Fruit fly (Drosophila melanogaster) whole organism, embryonic: Measurements from ENCODE around the gene CG46465.

Experiments used
- Abd-B ChIP-seq: fragments of 200-800 bp; sonication (Bioruptor generic); optimal IDR thresholded peaks from 2 replicates; lab custom pipeline; 2018; ENCODE audit warnings: missing biosample characterization, mild to moderate bottlenecking, missing genetic modification characterization, moderate library complexity
- CG13424 ChIP-seq: fragments of 200-800 bp; sonication (Bioruptor generic); optimal IDR thresholded peaks from 2 replicates; lab custom pipeline; 2019; ENCODE audit warnings: missing biosample characterization, mild to moderate bottlenecking, missing genetic modification characterization, moderate library complexity
- CG14441 ChIP-seq: fragments of 200-800 bp; sonication (Bioruptor generic); IDR thresholded peaks from 2 replicates; pipeline ENCODE4 v1.3.6; 2022; ENCODE audit warnings: missing biosample characterization, missing genetic modification characterization
- CG14710 ChIP-seq: fragments of 200-800 bp; sonication (Bioruptor generic); optimal IDR thresholded peaks from 3 replicates; lab custom pipeline; 2019; ENCODE audit warnings: missing biosample characterization, mild to moderate bottlenecking, missing genetic modification characterization, moderate library complexity
- CG14965 ChIP-seq: fragments of 200-800 bp; sonication (Bioruptor generic); optimal IDR thresholded peaks from 2 replicates; lab custom pipeline; 2016; ENCODE audit warnings: missing biosample characterization, missing genetic modification characterization, borderline replicate concordance
- CG17568 ChIP-seq: fragments of 200-800 bp; sonication (Bioruptor generic); optimal IDR thresholded peaks from 2 replicates; lab custom pipeline; 2018; ENCODE audit warnings: missing biosample characterization, mild to moderate bottlenecking, missing genetic modification characterization, moderate library complexity
- CG1832 ChIP-seq: fragments of 200-800 bp; sonication (Bioruptor generic); optimal IDR thresholded peaks from 2 replicates; lab custom pipeline; 2017; ENCODE audit warnings: missing biosample characterization, mild to moderate bottlenecking, missing genetic modification characterization, inconsistent platforms
- CG2116 ChIP-seq: fragments of 200-800 bp; sonication (Bioruptor generic); optimal IDR thresholded peaks from 3 replicates; lab custom pipeline; 2018; ENCODE audit warnings: missing biosample characterization, mild to moderate bottlenecking, missing genetic modification characterization
- CG2875 ChIP-seq: fragments of 200-800 bp; sonication (Bioruptor generic); optimal IDR thresholded peaks from 2 replicates; lab custom pipeline; 2017; ENCODE audit warnings: missing biosample characterization, mild to moderate bottlenecking, missing genetic modification characterization, missing genetic modification reagents
- CG3838 ChIP-seq: fragments of 200-800 bp; sonication (Bioruptor generic); optimal IDR thresholded peaks from 3 replicates; lab custom pipeline; 2016; ENCODE audit warnings: missing biosample characterization, missing genetic modification characterization
- CG4360 ChIP-seq: fragments of 200-800 bp; sonication (Bioruptor generic); IDR thresholded peaks from 2 replicates; pipeline ENCODE4 v1.3.6; 2022; ENCODE audit warnings: missing biosample characterization, missing genetic modification characterization
- CG4617 ChIP-seq: fragments of 200-800 bp; sonication (Bioruptor generic); optimal IDR thresholded peaks from 3 replicates; lab custom pipeline; 2016; ENCODE audit warnings: missing biosample characterization, missing genetic modification characterization, borderline replicate concordance
- CG4707 ChIP-seq: fragments of 200-800 bp; sonication (Bioruptor generic); optimal IDR thresholded peaks from 2 replicates; lab custom pipeline; 2018; ENCODE audit warnings: missing biosample characterization, mild to moderate bottlenecking, missing genetic modification characterization, moderate library complexity
- CG6765 ChIP-seq: fragments of 200-800 bp; sonication (Bioruptor generic); optimal IDR thresholded peaks from 3 replicates; lab custom pipeline; 2017; ENCODE audit warnings: missing biosample characterization, mild to moderate bottlenecking, missing genetic modification characterization
- CG7357 ChIP-seq: fragments of 200-800 bp; sonication (Bioruptor generic); IDR thresholded peaks from 3 replicates; pipeline ENCODE4 v1.3.6; 2022; ENCODE audit warnings: missing biosample characterization, missing genetic modification characterization
- ERR ChIP-seq: fragments of 200-800 bp; sonication (Bioruptor generic); optimal IDR thresholded peaks from 2 replicates; lab custom pipeline; 2016; ENCODE audit warnings: missing biosample characterization, missing genetic modification characterization
- Fer1 ChIP-seq: fragments of 200-800 bp; sonication (Bioruptor generic); optimal IDR thresholded peaks from 2 replicates; lab custom pipeline; 2017; ENCODE audit warnings: missing biosample characterization, mild to moderate bottlenecking, missing genetic modification characterization
- Fer2 ChIP-seq: fragments of 200-800 bp; sonication (Bioruptor generic); optimal IDR thresholded peaks from 2 replicates; lab custom pipeline; 2018; ENCODE audit warnings: missing biosample characterization, mild to moderate bottlenecking, missing genetic modification characterization, moderate library complexity
- HLHmδ ChIP-seq: fragments of 200-800 bp; sonication (Bioruptor generic); optimal IDR thresholded peaks from 2 replicates; lab custom pipeline; 2018; ENCODE audit warnings: missing biosample characterization, mild to moderate bottlenecking, missing genetic modification characterization, moderate library complexity
- Hr3 ChIP-seq: fragments of 200-800 bp; sonication (Bioruptor generic); optimal IDR thresholded peaks from 3 replicates; lab custom pipeline; 2016; ENCODE audit warnings: missing biosample characterization, missing genetic modification characterization
- MTF-1 ChIP-seq: fragments of 200-800 bp; sonication (Bioruptor generic); optimal IDR thresholded peaks from 2 replicates; lab custom pipeline; 2018; ENCODE audit warnings: missing biosample characterization, mild to moderate bottlenecking, missing genetic modification characterization, borderline replicate concordance
- Mes4 ChIP-seq: fragments of 200-800 bp; sonication (Bioruptor generic); optimal IDR thresholded peaks from 2 replicates; lab custom pipeline; 2016; ENCODE audit warnings: missing biosample characterization, missing genetic modification characterization
- NC2β ChIP-seq: fragments of 200-800 bp; sonication (Bioruptor generic); optimal IDR thresholded peaks from 2 replicates; lab custom pipeline; 2016; ENCODE audit warnings: missing biosample characterization, missing genetic modification characterization
- Nf-YC ChIP-seq: fragments of 200-800 bp; optimal IDR thresholded peaks from 3 replicates; lab custom pipeline; 2019; ENCODE audit warnings: missing biosample characterization, mild to moderate bottlenecking, missing genetic modification characterization, moderate library complexity
- NfI ChIP-seq: fragments of 200-800 bp; sonication (Bioruptor generic); optimal IDR thresholded peaks from 3 replicates; lab custom pipeline; 2018; ENCODE audit warnings: missing biosample characterization, mild to moderate bottlenecking, missing genetic modification characterization, moderate library complexity
- Optix ChIP-seq: fragments of 200-800 bp; sonication (Bioruptor generic); IDR thresholded peaks from 3 replicates; pipeline ENCODE4 v1.3.6; 2022; ENCODE audit warnings: missing biosample characterization, missing genetic modification characterization
- Rfx ChIP-seq: fragments of 200-800 bp; sonication (Bioruptor generic); IDR thresholded peaks from 2 replicates; pipeline ENCODE4 v1.3.6; 2022; ENCODE audit warnings: missing biosample characterization, missing genetic modification characterization
- Spps ChIP-seq: fragments of 200-800 bp; sonication (Bioruptor generic); optimal IDR thresholded peaks from 2 replicates; lab custom pipeline; 2018; ENCODE audit warnings: missing biosample characterization, mild to moderate bottlenecking, missing genetic modification characterization
- Sry-β ChIP-seq: fragments of 200-800 bp; sonication (Bioruptor generic); optimal IDR thresholded peaks from 2 replicates; lab custom pipeline; 2018; ENCODE audit warnings: missing biosample characterization, mild to moderate bottlenecking, missing genetic modification characterization, moderate library complexity
- bbx ChIP-seq: fragments of 200-800 bp; sonication (Bioruptor generic); IDR thresholded peaks from 2 replicates; pipeline ENCODE4 v1.3.6; 2022; ENCODE audit warnings: missing biosample characterization, missing genetic modification characterization; ENCODE audit not compliant: partially characterized antibody
- cato ChIP-seq: fragments of 200-800 bp; sonication (Bioruptor generic); optimal IDR thresholded peaks from 2 replicates; lab custom pipeline; 2016; ENCODE audit warnings: missing biosample characterization, missing genetic modification characterization, borderline replicate concordance
- chinmo ChIP-seq: fragments of 200-800 bp; sonication (Bioruptor generic); IDR thresholded peaks from 4 replicates; pipeline ENCODE4 v1.3.6; 2022; ENCODE audit warnings: missing biosample characterization, missing genetic modification characterization; ENCODE audit not compliant: partially characterized antibody
- dimm ChIP-seq: fragments of 200-800 bp; sonication (Bioruptor generic); IDR thresholded peaks from 2 replicates; pipeline ENCODE4 v1.3.6; 2022; ENCODE audit warnings: missing biosample characterization, missing genetic modification characterization
- dmrt99B ChIP-seq: fragments of 200-800 bp; sonication (Bioruptor generic); optimal IDR thresholded peaks from 2 replicates; lab custom pipeline; 2018; ENCODE audit warnings: missing biosample characterization, mild to moderate bottlenecking, missing genetic modification characterization, moderate library complexity
- esg ChIP-seq: fragments of 200-800 bp; sonication (Bioruptor generic); conservative IDR thresholded peaks from 2 replicates; pipeline ENCODE4 v1.3.6; 2022; ENCODE audit warnings: missing biosample characterization, missing genetic modification characterization
- eyg ChIP-seq: fragments of 200-800 bp; sonication (Bioruptor generic); optimal IDR thresholded peaks from 3 replicates; lab custom pipeline; 2016; ENCODE audit warnings: missing biosample characterization, missing genetic modification characterization
- h ChIP-seq: fragments of >200 bp; optimal IDR thresholded peaks from 2 replicates; lab custom pipeline; 2017
- peb ChIP-seq: fragments of 200-800 bp; sonication (Bioruptor generic); IDR thresholded peaks from 2 replicates; pipeline ENCODE4 v1.3.6; 2022; ENCODE audit warnings: missing biosample characterization, missing genetic modification characterization
- phol ChIP-seq: fragments of 200-800 bp; sonication (Bioruptor generic); optimal IDR thresholded peaks from 3 replicates; lab custom pipeline; 2018; ENCODE audit warnings: missing biosample characterization, mild to moderate bottlenecking, missing genetic modification characterization, moderate library complexity
- pnt ChIP-seq: fragments of 200-800 bp; sonication (Bioruptor generic); optimal IDR thresholded peaks from 3 replicates; lab custom pipeline; 2016; ENCODE audit warnings: missing biosample characterization, missing genetic modification characterization
- pzg ChIP-seq: fragments of 200-800 bp; sonication (Bioruptor generic); optimal IDR thresholded peaks from 3 replicates; lab custom pipeline; 2018; ENCODE audit warnings: missing biosample characterization, mild to moderate bottlenecking, missing genetic modification characterization, moderate library complexity
- sens-2 ChIP-seq: fragments of 200-800 bp; sonication (Bioruptor generic); IDR thresholded peaks from 2 replicates; pipeline ENCODE4 v1.3.6; 2022; ENCODE audit warnings: missing biosample characterization, missing genetic modification characterization
- sr ChIP-seq: fragments of 200-800 bp; sonication (Bioruptor generic); IDR thresholded peaks from 3 replicates; pipeline ENCODE4 v1.3.6; 2022; ENCODE audit warnings: missing biosample characterization, missing genetic modification characterization
- stc ChIP-seq: fragments of 200-800 bp; sonication (Bioruptor generic); IDR thresholded peaks from 2 replicates; pipeline ENCODE4 v1.3.6; 2022; ENCODE audit warnings: missing biosample characterization, missing genetic modification characterization
- stwl ChIP-seq: fragments of 200-800 bp; sonication (Bioruptor generic); optimal IDR thresholded peaks from 3 replicates; lab custom pipeline; 2018; ENCODE audit warnings: missing biosample characterization, mild to moderate bottlenecking, missing genetic modification characterization, moderate library complexity
- ttk ChIP-seq: fragments of 200-800 bp; sonication (Bioruptor generic); IDR thresholded peaks from 2 replicates; pipeline ENCODE4 v2.1.2; 2022; ENCODE audit warnings: missing biosample characterization, missing genetic modification characterization
- twi ChIP-seq: fragments of 200-800 bp; optimal IDR thresholded peaks from 2 replicates; lab custom pipeline; 2019; ENCODE audit warnings: missing biosample characterization, mild to moderate bottlenecking, missing genetic modification characterization, moderate library complexity
- wdn ChIP-seq: fragments of 200-800 bp; sonication (Bioruptor generic); IDR thresholded peaks from 2 replicates; pipeline ENCODE4 v1.3.6; 2022; ENCODE audit warnings: missing biosample characterization, missing genetic modification characterization
- zfh1 ChIP-seq: fragments of 200-800 bp; sonication (Bioruptor generic); IDR thresholded peaks from 3 replicates; pipeline ENCODE4 v1.3.6; 2022; ENCODE audit warnings: missing biosample characterization, missing genetic modification characterization

Gene CG46465

DNA sequence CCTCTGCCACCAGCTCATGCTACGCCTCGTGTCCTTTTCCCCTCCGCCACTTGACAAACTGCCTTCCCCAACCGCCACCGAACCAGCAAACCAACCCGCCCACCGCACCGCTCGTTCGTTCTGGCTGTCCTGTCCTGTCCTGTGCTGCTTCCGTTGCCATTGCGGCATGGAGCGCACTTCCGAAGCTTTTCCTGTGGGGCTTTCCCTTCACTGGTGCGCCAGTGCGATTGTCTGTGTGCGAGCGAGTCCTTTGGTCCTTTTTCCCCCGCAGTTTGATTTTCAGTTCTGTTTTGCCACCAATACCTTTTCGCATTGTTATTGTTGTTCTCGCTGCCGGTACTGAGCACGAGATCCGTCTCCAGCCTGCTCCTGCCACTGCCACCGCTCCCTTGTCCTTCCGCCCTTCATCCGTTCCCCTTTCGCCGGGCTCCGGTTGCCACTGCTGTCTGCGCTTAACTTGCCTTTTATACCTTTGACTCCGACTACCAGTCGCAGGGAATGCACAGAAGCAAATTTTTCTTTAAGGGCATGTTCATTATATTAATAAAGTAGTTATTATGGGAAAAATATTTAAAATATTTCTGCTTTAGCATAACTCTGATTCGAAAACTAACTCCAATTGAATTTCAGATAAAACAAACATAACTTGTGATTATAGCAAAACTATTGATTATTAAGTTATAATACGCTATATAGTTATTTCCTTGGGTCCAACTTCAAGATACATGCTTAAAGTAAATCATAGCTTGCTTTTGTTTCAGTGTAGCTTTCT lies 31.9 kb downstream of the CG46465 start (continued):
- no peak for TF ChIP-seq ERR (GFP tag; lab: Kevin White, UChicago)
- TF ChIP-seq stwl (tag; lab: Kevin White, UChicago): no peak
- TF ChIP-seq CG14965 (GFP tag; lab: Kevin White, UChicago): no peak
- TF ChIP-seq sens-2 (GFP tag; lab: Robert Waterston, UW): no peak
- TF ChIP-seq NfI (GFP tag; lab: Kevin White, UChicago): peak; percentile 71
- peak; percentile 45 for TF ChIP-seq Hr3 (GFP tag; lab: Kevin White, UChicago)
- TF ChIP-seq zfh1 (GFP tag; lab: Robert Waterston, UW): 0 out of 3 replicates have a peak, but pooled peaks have one; percentile 32
- TF ChIP-seq HLHmδ (GFP tag; lab: Kevin White, UChicago): no peak
- TF ChIP-seq CG3838 (GFP tag; lab: Kevin White, UChicago): no peak
- TF ChIP-seq CG14710 (tag; lab: Kevin White, UChicago): peak; percentile 41
- TF ChIP-seq dimm (GFP tag; lab: Robert Waterston, UW): no peak
- peak; percentile 49; the same call in 1 of the 2 replicates for TF ChIP-seq esg (GFP tag; lab: Robert Waterston, UW)
- no peak for TF ChIP-seq CG4617 (GFP tag; lab: Kevin White, UChicago)
- TF ChIP-seq CG4707 (GFP tag; lab: Kevin White, UChicago): peak; percentile 8
- peak; percentile 87 for TF ChIP-seq dmrt99B (tag; lab: Kevin White, UChicago)
- TF ChIP-seq NC2β (GFP tag; lab: Kevin White, UChicago): no peak
- TF ChIP-seq twi: peak; percentile 24
- no peak for TF ChIP-seq CG2116 (GFP tag; lab: Kevin White, UChicago)
- TF ChIP-seq MTF-1 (GFP tag; lab: Kevin White, UChicago): no peak
- no peak for TF ChIP-seq h (lab: Kevin White, UChicago)
- TF ChIP-seq phol: peak; percentile 75
- TF ChIP-seq CG17568 (GFP tag; lab: Kevin White, UChicago): no peak
- peak; percentile 34 for TF ChIP-seq CG2875 (GFP tag; lab: Kevin White, UChicago)
- TF ChIP-seq eyg (GFP tag; lab: Kevin White, UChicago): no peak
- no peak for TF ChIP-seq Optix (GFP tag; lab: Robert Waterston, UW)
- TF ChIP-seq chinmo (GFP tag; lab: Robert Waterston, UW): 0 out of 4 replicates have a peak, but pooled peaks have one; percentile 38
- TF ChIP-seq cato (GFP tag; lab: Kevin White, UChicago): no peak
- no peak for TF ChIP-seq Spps (tag; lab: Kevin White, UChicago)
- peak; percentile 70 for TF ChIP-seq CG6765
- TF ChIP-seq Nf-YC: peak; percentile 66
- peak; percentile 36 for TF ChIP-seq Abd-B (GFP tag; lab: Kevin White, UChicago)
- TF ChIP-seq CG13424 (tag; lab: Kevin White, UChicago): peak; percentile 87
- no peak for TF ChIP-seq CG4360 (GFP tag; lab: Robert Waterston, UW)
- peak; percentile 41; the same call in 1 of the 2 replicates for TF ChIP-seq stc (GFP tag; lab: Robert Waterston, UW)
- TF ChIP-seq Mes4: no peak
- TF ChIP-seq peb (GFP tag; lab: Robert Waterston, UW): no peak; the same call in 1 of the 2 replicates
- peak; percentile 49; the same call in 1 of the 2 replicates for TF ChIP-seq ttk
- TF ChIP-seq wdn (GFP tag; lab: Robert Waterston, UW): no peak
- peak; percentile 89 for TF ChIP-seq Fer1 (GFP tag; lab: Kevin White, UChicago)
- TF ChIP-seq CG14441 (GFP tag; lab: Robert Waterston, UW): no peak
- TF ChIP-seq pzg (GFP tag; lab: Kevin White, UChicago): no peak
- no peak for TF ChIP-seq sr (GFP tag; lab: Robert Waterston, UW)
- TF ChIP-seq Fer2 (tag; lab: Kevin White, UChicago): peak; percentile 57
- TF ChIP-seq pnt (GFP tag; lab: Kevin White, UChicago): no peak
- TF ChIP-seq Sry-β (GFP tag; lab: Kevin White, UChicago): no peak
- peak; percentile 34; the same call in 1 of the 2 replicates for TF ChIP-seq Rfx (GFP tag; lab: Robert Waterston, UW)
- TF ChIP-seq bbx (GFP tag; lab: Robert Waterston, UW): no peak
- TF ChIP-seq CG1832 (GFP tag; lab: Kevin White, UChicago): no peak
- no peak for TF ChIP-seq CG7357 (GFP tag; lab: Robert Waterston, UW)
